Fruit fly (Drosophila melanogaster) whole organism, wandering third instar larva: Measurements from ENCODE around the gene Gdi.

Experiments
- Abd-B ChIP-seq: fragments of >200 bp; optimal IDR thresholded peaks from 2 replicates; lab custom pipeline; 2017; ENCODE audit warnings: missing biosample characterization, missing genetic modification characterization
- CG32264 ChIP-seq: fragments of 200-800 bp; sonication (Bioruptor generic); optimal IDR thresholded peaks from 2 replicates; lab custom pipeline; 2016; ENCODE audit warnings: missing biosample characterization, missing genetic modification characterization
- CG9705 ChIP-seq: fragments of 200-800 bp; sonication (Bioruptor generic); optimal IDR thresholded peaks from 2 replicates; lab custom pipeline; 2018; ENCODE audit warnings: missing biosample characterization, mild to moderate bottlenecking, missing genetic modification characterization
- CrebA ChIP-seq: fragments of 200-800 bp; sonication (Bioruptor generic); optimal IDR thresholded peaks from 2 replicates; lab custom pipeline; 2016; ENCODE audit warnings: missing biosample characterization, mild to moderate bottlenecking, missing genetic modification characterization, borderline replicate concordance
- Dfd ChIP-seq: fragments of >200 bp; optimal IDR thresholded peaks from 2 replicates; lab custom pipeline; 2017; ENCODE audit warnings: missing biosample characterization, missing genetic modification characterization
- Dif ChIP-seq: fragments of 200-275, 200-300 bp; sonication (Bioruptor generic); optimal IDR thresholded peaks from 2 replicates; lab custom pipeline; 2018; ENCODE audit warnings: missing biosample characterization, missing genetic modification characterization; ENCODE audit not compliant: partially characterized antibody
- GATAd ChIP-seq: sonication (Bioruptor generic); optimal IDR thresholded peaks from 2 replicates; lab custom pipeline; 2016; ENCODE audit warnings: missing biosample characterization, missing genetic modification characterization
- HLH106 ChIP-seq: fragments of 200-800 bp; optimal IDR thresholded peaks from 3 replicates; lab custom pipeline; 2019; ENCODE audit warnings: missing biosample characterization, mild to moderate bottlenecking, missing genetic modification characterization, moderate library complexity
- Hnf4 ChIP-seq: fragments of 200-800 bp; sonication (Bioruptor generic); optimal IDR thresholded peaks from 2 replicates; lab custom pipeline; 2016; ENCODE audit warnings: missing biosample characterization, mild to moderate bottlenecking, missing genetic modification characterization
- Hr78 ChIP-seq: fragments of >200 bp; optimal IDR thresholded peaks from 2 replicates; lab custom pipeline; 2017; ENCODE audit warnings: missing biosample characterization, missing genetic modification characterization
- Hr83 ChIP-seq: fragments of 200-300 bp; sonication (Bioruptor generic); optimal IDR thresholded peaks from 2 replicates; lab custom pipeline; 2016; ENCODE audit warnings: missing biosample characterization, mild to moderate bottlenecking, missing genetic modification characterization, moderate library complexity; ENCODE audit not compliant: poor library complexity, severe bottlenecking
- Jra ChIP-seq: sonication (Bioruptor generic); optimal IDR thresholded peaks from 2 replicates; lab custom pipeline; 2016; ENCODE audit warnings: missing biosample characterization, missing genetic modification characterization
- Mio ChIP-seq: sonication (Bioruptor generic); optimal IDR thresholded peaks from 2 replicates; lab custom pipeline; 2016; ENCODE audit warnings: missing biosample characterization, missing genetic modification characterization
- Myc ChIP-seq: fragments of >200 bp; optimal IDR thresholded peaks from 2 replicates; lab custom pipeline; 2017
- N ChIP-seq: fragments of >200 bp; optimal IDR thresholded peaks from 2 replicates; lab custom pipeline; 2018; ENCODE audit warnings: missing biosample characterization, missing external identifiers, missing genetic modification characterization
- OdsH ChIP-seq: fragments of 200-800 bp; sonication (Bioruptor generic); optimal IDR thresholded peaks from 2 replicates; lab custom pipeline; 2016; ENCODE audit warnings: missing biosample characterization, mild to moderate bottlenecking, missing genetic modification characterization
- Rel ChIP-seq, 2 experiments: fragments of 200-800 bp; sonication (Bioruptor generic) in 1 of 2; optimal IDR thresholded peaks; 2 replicates in 1 of 2; 3 replicates in 1 of 2; lab custom pipeline; 2016 to 2019; ENCODE audit warnings: mild to moderate bottlenecking in 2 of 2, missing biosample characterization in 2 of 2, missing genetic modification characterization in 2 of 2, moderate library complexity in 1 of 2
- Sp1 ChIP-seq: fragments of 200-800 bp; sonication (Bioruptor generic); optimal IDR thresholded peaks from 3 replicates; lab custom pipeline; 2019; ENCODE audit warnings: missing biosample characterization, mild to moderate bottlenecking, missing genetic modification characterization, moderate library complexity
- Vsx2 ChIP-seq: fragments of 200-300, 225-300 bp; sonication (Bioruptor generic); optimal IDR thresholded peaks from 2 replicates; lab custom pipeline; 2018; ENCODE audit warnings: missing biosample characterization, missing genetic modification characterization; ENCODE audit not compliant: partially characterized antibody
- br ChIP-seq: fragments of 200-800 bp; sonication (Bioruptor generic); optimal IDR thresholded peaks from 2 replicates; lab custom pipeline; 2016; ENCODE audit warnings: missing biosample characterization, missing genetic modification characterization
- brk ChIP-seq: fragments of 200-800 bp; sonication (Bioruptor generic); optimal IDR thresholded peaks from 2 replicates; lab custom pipeline; 2016; ENCODE audit warnings: missing biosample characterization, mild to moderate bottlenecking, missing genetic modification characterization
- dl ChIP-seq, 2 experiments: fragments of 175-275, 200-275 bp in 1 of 2; fragments of 200-275 bp in 1 of 2; sonication (Bioruptor generic); optimal IDR thresholded peaks; lab custom pipeline; 2018; ENCODE audit warnings: mild to moderate bottlenecking in 2 of 2, missing biosample characterization in 2 of 2, missing genetic modification characterization in 2 of 2, moderate library complexity in 2 of 2; ENCODE audit not compliant: partially characterized antibody in 2 of 2, insufficient read depth in 1 of 2
- dmrt93B ChIP-seq: fragments of 200-800 bp; sonication (Bioruptor generic); optimal IDR thresholded peaks from 2 replicates; lab custom pipeline; 2018; ENCODE audit warnings: missing biosample characterization, mild to moderate bottlenecking, missing genetic modification characterization
- dsf ChIP-seq: sonication (Bioruptor generic); optimal IDR thresholded peaks from 2 replicates; lab custom pipeline; 2016; ENCODE audit warnings: missing biosample characterization, missing genetic modification characterization, borderline replicate concordance
- ey ChIP-seq: fragments of 200-800 bp; sonication (Bioruptor generic); optimal IDR thresholded peaks from 2 replicates; lab custom pipeline; 2016; ENCODE audit warnings: missing biosample characterization, missing genetic modification characterization
- foxo ChIP-seq, 2 experiments: fragments of 200-800 bp; sonication (Bioruptor generic); optimal IDR thresholded peaks; 2 replicates in 1 of 2; 3 replicates in 1 of 2; lab custom pipeline; 2016 to 2017; ENCODE audit warnings: missing biosample characterization in 2 of 2, missing genetic modification characterization in 2 of 2
- fru ChIP-seq: fragments of 200-800 bp; sonication (Bioruptor generic); optimal IDR thresholded peaks from 3 replicates; lab custom pipeline; 2016; ENCODE audit warnings: missing biosample characterization, mild to moderate bottlenecking, missing genetic modification characterization
- h ChIP-seq: fragments of 200-800 bp; sonication (Bioruptor generic); optimal IDR thresholded peaks from 3 replicates; lab custom pipeline; 2016; ENCODE audit warnings: missing biosample characterization, mild to moderate bottlenecking, missing genetic modification characterization
- jim ChIP-seq: fragments of 175-275, 200-325 bp; sonication (Bioruptor generic); optimal IDR thresholded peaks from 2 replicates; lab custom pipeline; 2016; ENCODE audit warnings: missing biosample characterization, mild to moderate bottlenecking, missing genetic modification characterization
- lola ChIP-seq: fragments of >200 bp; optimal IDR thresholded peaks from 2 replicates; lab custom pipeline; 2017; ENCODE audit warnings: missing biosample characterization, missing genetic modification characterization
- pan ChIP-seq: fragments of >200 bp; optimal IDR thresholded peaks from 2 replicates; lab custom pipeline; 2017
- psq ChIP-seq: fragments of 200-800 bp; sonication (Bioruptor generic); optimal IDR thresholded peaks from 3 replicates; lab custom pipeline; 2017; ENCODE audit warnings: missing biosample characterization, mild to moderate bottlenecking, missing genetic modification characterization, moderate library complexity
- rgr ChIP-seq: fragments of 200-800 bp; sonication (Bioruptor generic); optimal IDR thresholded peaks from 3 replicates; lab custom pipeline; 2016; ENCODE audit warnings: missing biosample characterization, mild to moderate bottlenecking, missing genetic modification characterization
- sage ChIP-seq: fragments of 200-800 bp; sonication (Bioruptor generic); optimal IDR thresholded peaks from 2 replicates; lab custom pipeline; 2016; ENCODE audit warnings: missing biosample characterization, mild to moderate bottlenecking, missing genetic modification characterization
- sv ChIP-seq: fragments of 200-800 bp; sonication (Bioruptor generic); optimal IDR thresholded peaks from 3 replicates; lab custom pipeline; 2016; ENCODE audit warnings: missing biosample characterization, missing genetic modification characterization
- tai ChIP-seq: sonication (Bioruptor generic); optimal IDR thresholded peaks from 2 replicates; lab custom pipeline; 2016; ENCODE audit warnings: missing biosample characterization, missing genetic modification characterization
- usp ChIP-seq: fragments of >200 bp; optimal IDR thresholded peaks from 2 replicates; lab custom pipeline; 2017; ENCODE audit warnings: missing biosample characterization, missing genetic modification characterization
- woc ChIP-seq: sonication (Bioruptor generic); optimal IDR thresholded peaks from 2 replicates; lab custom pipeline; 2016; ENCODE audit warnings: missing biosample characterization, mild to moderate bottlenecking, missing genetic modification characterization

Gene Gdi

DNA sequence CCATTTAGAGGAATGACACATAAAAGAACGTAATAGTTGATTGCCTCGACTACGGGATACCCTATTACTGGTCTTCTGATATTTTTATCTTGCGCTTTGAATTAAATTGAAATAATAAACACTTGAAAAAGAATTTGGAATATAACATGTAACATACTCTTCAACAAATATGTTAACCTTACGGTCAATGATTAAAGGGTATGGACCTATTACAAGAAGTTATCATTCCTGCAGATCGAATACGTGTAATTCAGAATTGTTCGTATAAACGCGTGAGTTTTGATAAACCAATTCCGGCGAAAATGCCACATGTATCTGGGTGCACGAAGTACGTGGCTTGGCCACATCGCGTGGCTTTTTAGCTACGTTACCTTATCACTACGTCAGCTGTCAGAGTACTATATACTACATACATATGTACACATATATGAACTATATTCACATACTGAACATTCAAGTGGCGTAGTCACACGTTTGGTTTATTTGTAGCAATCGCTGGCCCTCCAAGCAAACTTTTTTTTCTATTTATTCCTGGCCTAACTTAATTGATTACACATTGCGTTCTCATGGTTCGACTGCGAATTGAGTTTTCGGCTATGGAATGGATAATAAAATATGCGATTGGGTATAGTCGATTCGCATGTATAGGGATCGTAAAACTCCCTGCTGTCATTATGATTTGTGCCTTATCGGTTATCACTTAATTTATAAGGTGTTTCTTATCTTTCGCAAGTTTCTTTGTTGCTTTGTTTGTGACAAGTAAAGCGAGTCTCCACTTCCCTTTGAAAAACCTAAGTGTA lies 3.7 kb upstream of the Gdi start (continued):
- TF ChIP-seq Vsx2, result no peak
- TF ChIP-seq Dif (GFP tag; lab: Kevin White, UChicago), result no peak
- TF ChIP-seq lola (GFP tag; lab: Kevin White, UChicago), result no peak
- peak; percentile 23 for TF ChIP-seq woc (GFP tag; lab: Kevin White, UChicago)
- no peak for TF ChIP-seq GATAd (GFP tag; lab: Kevin White, UChicago)
- no peak for TF ChIP-seq tai (GFP tag; lab: Kevin White, UChicago)
- TF ChIP-seq Abd-B (GFP tag; lab: Kevin White, UChicago), result no peak
- TF ChIP-seq Rel (GFP tag; optimal IDR thresholded peaks at IDR 0.05; lab: Kevin White, UChicago), result no peak
- TF ChIP-seq Rel (tag; optimal IDR thresholded peaks at IDR 0.05; lab: Kevin White, UChicago), result no peak
- TF ChIP-seq Hr83 (GFP tag; lab: Kevin White, UChicago), result no peak
- no peak for TF ChIP-seq jim (GFP tag; lab: Kevin White, UChicago)

DNA sequence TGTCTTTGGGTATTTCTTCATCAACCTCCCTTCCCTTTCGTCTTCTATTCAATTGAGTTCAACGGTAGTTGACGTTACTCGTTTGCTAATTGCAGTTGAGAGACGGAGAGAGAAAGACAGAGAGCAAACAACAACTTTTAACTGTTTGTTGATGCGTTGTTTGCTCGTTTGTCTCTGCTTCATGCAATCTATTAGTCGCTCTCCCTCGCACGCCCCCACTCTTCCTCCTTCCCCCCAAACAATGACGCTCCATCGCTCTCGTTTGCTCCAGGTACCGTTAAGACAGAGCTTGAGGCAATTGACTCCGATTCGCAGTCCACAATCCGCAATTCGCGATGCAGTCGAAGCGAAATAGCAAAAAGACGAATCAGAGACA lies 2.6 kb upstream of the Gdi start:
- no peak for TF ChIP-seq Hr78
- TF ChIP-seq Rel (GFP tag; optimal IDR thresholded peaks at IDR 0.05; lab: Kevin White, UChicago), result no peak
- TF ChIP-seq Rel (tag; optimal IDR thresholded peaks at IDR 0.05; lab: Kevin White, UChicago), result peak; percentile 25
- TF ChIP-seq psq (GFP tag; lab: Kevin White, UChicago), result peak; percentile 42

dm6 chr2L:9496378-9497284 lies 2.0 kb upstream of the Gdi start:
- TF ChIP-seq OdsH (GFP tag; lab: Kevin White, UChicago) (no peak), CG9705 (GFP tag; lab: Kevin White, UChicago) (no peak), CG32264 (GFP tag; lab: Kevin White, UChicago) (peak; percentile 29), rgr (GFP tag; lab: Kevin White, UChicago) (peak; percentile 64), Hr83 (GFP tag; lab: Kevin White, UChicago) (peak; percentile 71), usp (GFP tag; lab: Kevin White, UChicago) (no peak), Abd-B (GFP tag; lab: Kevin White, UChicago) (no peak), h (GFP tag; lab: Kevin White, UChicago) (peak; percentile 41), HLH106 (tag; lab: Kevin White, UChicago) (peak; percentile 42), woc (GFP tag; lab: Kevin White, UChicago) (peak; percentile 42), pan (lab: Kevin White, UChicago) (no peak), sv (GFP tag; lab: Kevin White, UChicago) (no peak), sage (no peak), jim (GFP tag; lab: Kevin White, UChicago) (no peak), Rel (GFP tag; optimal IDR thresholded peaks at IDR 0.05; lab: Kevin White, UChicago) (no peak), Rel (tag; optimal IDR thresholded peaks at IDR 0.05; lab: Kevin White, UChicago) (peak; percentile 80), Jra (GFP tag; lab: Kevin White, UChicago) (peak; percentile 8), ey (GFP tag; lab: Kevin White, UChicago) (peak; percentile 28), Dif (GFP tag; lab: Kevin White, UChicago) (peak; percentile 77), GATAd (GFP tag; lab: Kevin White, UChicago) (no peak), fru (GFP tag; lab: Kevin White, UChicago) (peak; percentile 57), Mio (GFP tag; lab: Kevin White, UChicago) (no peak), Dfd (GFP tag; lab: Kevin White, UChicago) (no peak), Vsx2 (peak; percentile 61), psq (GFP tag; lab: Kevin White, UChicago) (peak; percentile 64), tai (GFP tag; lab: Kevin White, UChicago) (no peak), Sp1 (peak; percentile 27), Hnf4 (GFP tag; lab: Kevin White, UChicago) (peak; percentile 58), lola (GFP tag; lab: Kevin White, UChicago) (no peak), dmrt93B (GFP tag; lab: Kevin White, UChicago) (peak; percentile 11), dl (GFP tag; optimal IDR thresholded peaks at IDR 0.05; lab: Kevin White, UChicago; ENCODE audit: insufficient read depth in 1 of 2, partially characterized antibody in 2 of 2) (peak; percentile 29 to 64), Hr78 (no peak), foxo (GFP tag; optimal IDR thresholded peaks at IDR 0.05; lab: Kevin White, UChicago) (peak in 1 of 2 experiments; percentile 62), dsf (no peak), CrebA (GFP tag; lab: Kevin White, UChicago) (no peak), brk (no peak), br (peak; percentile 1), Myc (lab: Kevin White, UChicago) (no peak), N (GFP tag; lab: Kevin White, UChicago) (no peak)
